Worm (Caenorhabditis elegans): ENCODE data around the gene Y11D7A.5.

Y11D7A.5 gene

DNA sequence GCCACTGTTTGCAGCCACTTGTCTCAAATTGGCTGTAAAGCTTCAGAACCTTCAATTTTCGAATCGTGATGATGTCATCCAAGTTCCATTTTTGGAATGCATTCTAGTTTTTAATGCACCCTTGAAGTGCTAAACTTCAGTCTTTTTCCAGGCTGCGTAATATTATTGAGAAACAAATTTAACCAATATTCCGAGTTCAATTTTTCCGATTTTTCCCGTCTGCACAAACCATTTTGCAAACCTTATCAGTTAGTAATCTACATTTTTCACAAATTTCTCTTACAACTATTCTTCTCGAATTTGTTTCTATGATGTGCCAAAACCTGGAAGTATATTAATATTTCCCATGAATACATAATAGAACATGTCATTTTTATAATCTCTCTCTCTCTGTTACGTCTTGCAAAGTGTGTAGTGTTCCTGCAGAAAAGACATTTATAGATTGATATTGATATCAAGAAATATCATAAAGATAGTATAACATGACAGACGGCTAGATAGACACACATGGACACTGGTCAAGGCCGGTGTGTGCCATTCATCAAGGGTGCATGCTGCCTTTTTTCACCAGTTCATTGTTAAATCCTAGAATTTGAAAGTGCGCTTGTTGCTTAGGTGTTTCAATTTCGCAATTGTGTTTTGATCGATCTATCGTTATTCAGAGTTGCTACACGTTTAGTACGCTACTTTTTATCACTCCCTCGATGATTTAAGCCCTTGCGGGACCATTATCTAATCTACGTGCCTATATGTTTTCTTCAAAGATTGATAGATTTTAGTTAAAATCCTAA is 46.0 kb downstream of the Y11D7A.5 start:
- no peak for TF ChIP-seq fkh-10 (GFP tag; optimal IDR thresholded peaks at IDR 0.05)
- no peak for TF ChIP-seq egl-27 (tag; optimal IDR thresholded peaks at IDR 0.05)
- TF ChIP-seq elt-2 (tag; optimal IDR thresholded peaks at IDR 0.05): peak; percentile 7
- TF ChIP-seq ama-1 (optimal IDR thresholded peaks at IDR 0.05): peak; percentile 53
- no peak for TF ChIP-seq nhr-67 (tag; optimal IDR thresholded peaks at IDR 0.05)

DNA sequence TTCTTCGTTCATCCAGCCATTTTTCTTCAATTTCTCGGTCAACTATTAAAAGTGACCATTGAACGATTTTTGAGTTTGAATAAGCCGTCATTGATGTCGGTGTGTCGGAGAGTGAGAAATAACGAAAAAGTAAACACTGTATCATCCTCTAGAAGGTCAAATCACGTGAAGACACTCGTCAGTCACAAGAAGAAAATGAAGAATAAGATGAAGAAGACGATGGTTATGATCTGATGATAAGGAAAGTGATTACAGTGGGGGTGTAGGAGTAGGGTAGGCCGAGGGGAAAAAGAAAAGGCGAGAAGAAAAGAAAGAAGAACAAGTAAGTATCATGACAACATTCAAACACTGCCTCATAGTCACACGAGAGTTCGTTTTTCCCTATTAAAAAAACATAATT is 47.2 kb downstream of the Y11D7A.5 start:
- TF ChIP-seq pha-4 (tag; optimal IDR thresholded peaks at IDR 0.05) (peak; percentile 96), fos-1 (tag; optimal IDR thresholded peaks at IDR 0.05) (no peak), snpc-4 (tag; optimal IDR thresholded peaks at IDR 0.05) (no peak), skn-1 (tag; optimal IDR thresholded peaks at IDR 0.05) (peak; percentile 41), unc-62 (GFP tag; optimal IDR thresholded peaks at IDR 0.05) (no peak), ceh-16 (tag; optimal IDR thresholded peaks at IDR 0.05) (no peak), nhr-43 (tag; optimal IDR thresholded peaks at IDR 0.05; ENCODE audit: poor library complexity, severe bottlenecking) (peak; percentile 38), jun-1 (tag; optimal IDR thresholded peaks at IDR 0.05) (peak; percentile 76), elt-3 (tag; optimal IDR thresholded peaks at IDR 0.05) (peak; percentile 3 to 81 (median 52)), lin-15B (tag; optimal IDR thresholded peaks at IDR 0.05) (no peak), pqm-1 (tag; optimal IDR thresholded peaks at IDR 0.05) (peak; percentile 73), elt-1 (tag; optimal IDR thresholded peaks at IDR 0.05) (peak; percentile 49), nhr-25 (tag; optimal IDR thresholded peaks at IDR 0.05) (peak; percentile 79), elt-2 (tag; optimal IDR thresholded peaks at IDR 0.05) (peak; percentile 79), nfya-1 (tag; optimal IDR thresholded peaks at IDR 0.05; ENCODE audit: insufficient read depth) (peak; percentile 47), nhr-23 (tag; optimal IDR thresholded peaks at IDR 0.05) (peak; percentile 90)

DNA sequence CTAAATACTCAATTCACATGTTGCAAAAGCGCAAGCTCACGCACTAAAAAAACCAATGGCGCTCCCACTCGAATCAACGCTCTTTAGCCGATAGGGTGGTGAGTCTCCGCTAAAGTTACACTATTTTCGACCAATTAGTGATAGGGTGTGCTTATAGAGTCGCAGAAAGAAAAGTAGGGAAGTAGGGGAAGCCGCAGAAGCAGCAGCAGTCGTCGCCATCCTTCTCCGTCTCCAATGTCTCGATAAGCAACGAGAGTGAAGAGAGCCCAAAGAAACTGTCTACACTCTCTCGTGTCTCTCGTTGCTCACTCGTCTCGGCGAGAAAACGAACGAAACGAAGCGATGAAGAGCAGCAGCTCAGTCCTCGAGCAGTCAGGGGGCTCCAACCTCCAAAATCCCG is 48.6 kb downstream of the Y11D7A.5 start:
- TF ChIP-seq mdl-1 (tag; optimal IDR thresholded peaks at IDR 0.05) (no peak), ceh-28 (tag; optimal IDR thresholded peaks at IDR 0.05) (peak; percentile 25), hmg-11 (tag; optimal IDR thresholded peaks at IDR 0.05) (peak; percentile 84), ztf-4 (tag; optimal IDR thresholded peaks at IDR 0.05) (no peak), nhr-12 (tag; optimal IDR thresholded peaks at IDR 0.05) (no peak), elt-1 (tag; optimal IDR thresholded peaks at IDR 0.05) (no peak), nhr-67 (tag; optimal IDR thresholded peaks at IDR 0.05) (no peak), nhr-77 (tag; optimal IDR thresholded peaks at IDR 0.05) (no peak), aly-2 (tag; optimal IDR thresholded peaks at IDR 0.05) (no peak), ceh-82 (tag; optimal IDR thresholded peaks at IDR 0.05) (no peak), lin-39 (tag; optimal IDR thresholded peaks at IDR 0.05) (peak; percentile 49), tbx-2 (tag; optimal IDR thresholded peaks at IDR 0.05) (no peak), R02D3.7 (tag; optimal IDR thresholded peaks at IDR 0.05) (no peak), nhr-43 (tag; optimal IDR thresholded peaks at IDR 0.05; ENCODE audit: poor library complexity, severe bottlenecking) (peak; percentile 29), pha-4 (tag; optimal IDR thresholded peaks at IDR 0.05) (peak; percentile 77), skn-1 (tag; optimal IDR thresholded peaks at IDR 0.05) (no peak), lin-15B (tag; optimal IDR thresholded peaks at IDR 0.05) (peak; percentile 44), elt-2 (tag; optimal IDR thresholded peaks at IDR 0.05) (peak; percentile 62), elt-3 (tag; optimal IDR thresholded peaks at IDR 0.05) (no peak), egl-27 (tag; optimal IDR thresholded peaks at IDR 0.05) (peak; percentile 39), fkh-10 (GFP tag; optimal IDR thresholded peaks at IDR 0.05) (peak; percentile 66), ama-1 (optimal IDR thresholded peaks at IDR 0.05) (peak; percentile 29), nhr-28 (tag; optimal IDR thresholded peaks at IDR 0.05) (no peak), snpc-4 (tag; optimal IDR thresholded peaks at IDR 0.05) (peak; percentile 63), jun-1 (tag; optimal IDR thresholded peaks at IDR 0.05) (peak; percentile 72), pqm-1 (tag; optimal IDR thresholded peaks at IDR 0.05) (peak; percentile 71), nfya-1 (tag; optimal IDR thresholded peaks at IDR 0.05; ENCODE audit: insufficient read depth) (peak; percentile 97), lsy-12 (tag; optimal IDR thresholded peaks at IDR 0.05) (no peak), unc-62 (GFP tag; optimal IDR thresholded peaks at IDR 0.05) (peak; percentile 42)

DNA sequence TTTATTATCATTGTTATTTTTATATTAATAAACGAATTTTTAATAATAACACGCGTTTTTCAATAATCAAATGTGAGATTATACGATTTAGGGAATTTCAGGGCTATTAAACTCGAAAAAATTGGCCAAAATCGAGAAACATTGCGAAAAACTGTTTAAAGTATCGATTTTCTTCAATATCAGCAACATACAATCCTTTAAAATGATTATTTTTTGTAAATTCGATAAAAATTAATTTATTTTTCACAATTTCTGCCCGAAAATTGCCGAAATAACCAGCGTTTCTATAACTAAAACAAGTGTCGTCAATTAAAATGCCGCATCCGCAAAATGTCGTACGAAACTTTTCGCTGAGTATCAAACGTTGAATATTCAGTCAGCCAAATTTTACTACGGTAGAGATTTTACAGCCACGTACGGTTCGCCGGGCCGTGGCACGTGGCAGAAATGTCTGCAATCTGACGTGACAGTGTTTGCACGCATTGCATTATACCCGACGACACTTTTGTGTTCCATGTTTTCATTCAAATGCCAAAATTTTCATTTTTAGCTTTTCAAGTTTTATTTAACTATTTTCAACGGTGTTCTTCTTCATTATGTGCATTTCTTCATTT is 49.2 kb downstream of the Y11D7A.5 start:
- TF ChIP-seq nhr-25 (tag; optimal IDR thresholded peaks at IDR 0.05): peak; percentile 43
- peak; percentile 34 for TF ChIP-seq lsy-12 (tag; optimal IDR thresholded peaks at IDR 0.05)
